ENCODE assay signal across 3 worm cellular contexts in genomic region chrX:13850359-13850758, ce11.
TF ChIP-seq lines count a peak whose summit lies in the region.

No protein-coding gene starts in this region.

TF ChIP-seq in whole organism, L3 larva, 47 proteins besides CTCF, POLR2A, EP300 and RAD21:
- peak; percentile 51 for TF ChIP-seq elt-2 (tag; optimal IDR thresholded peaks at IDR 0.05; lab: Kevin White, UChicago)
- TF ChIP-seq hmg-11 (tag; optimal IDR thresholded peaks at IDR 0.05; lab: Kevin White, UChicago) = no peak

TF ChIP-seq in whole organism, L4 larva, 104 proteins besides CTCF, POLR2A, EP300 and RAD21:
- TF ChIP-seq nhr-10 (tag; optimal IDR thresholded peaks at IDR 0.05; lab: Kevin White, UChicago) (no peak), zip-11 (GFP tag; IDR thresholded peaks at IDR 0.05; lab: Robert Waterston, UW) (no peak), php-3 (GFP tag; IDR thresholded peaks at IDR 0.05; lab: Robert Waterston, UW) (peak; percentile 91), egl-27 (tag; optimal IDR thresholded peaks at IDR 0.05; lab: Kevin White, UChicago) (no peak), F10B5.3 (tag; optimal IDR thresholded peaks at IDR 0.05; lab: Kevin White, UChicago) (no peak), mdt-29 (GFP tag; IDR thresholded peaks at IDR 0.05; lab: Robert Waterston, UW) (no peak), ceh-20 (GFP tag; IDR thresholded peaks at IDR 0.05; lab: Robert Waterston, UW) (peak; percentile 91), nhr-77 (tag; optimal IDR thresholded peaks at IDR 0.05; lab: Kevin White, UChicago) (no peak), daf-19 (GFP tag; conservative IDR thresholded peaks at IDR 0.05; lab: Robert Waterston, UW) (no peak), hlh-30 (tag; optimal IDR thresholded peaks at IDR 0.05; lab: Kevin White, UChicago; ENCODE audit: insufficient read depth) (no peak), nhr-48 (tag; optimal IDR thresholded peaks at IDR 0.05; lab: Kevin White, UChicago) (no peak), ztf-11 (tag; optimal IDR thresholded peaks at IDR 0.05; lab: Kevin White, UChicago) (no peak), saeg-2 (GFP tag; IDR thresholded peaks at IDR 0.05; lab: Robert Waterston, UW) (no peak), mep-1 (tag; optimal IDR thresholded peaks at IDR 0.05; lab: Kevin White, UChicago) (no peak), tra-1 (GFP tag; IDR thresholded peaks at IDR 0.05; lab: Robert Waterston, UW) (peak; percentile 95), nhr-41 (GFP tag; IDR thresholded peaks at IDR 0.05; lab: Robert Waterston, UW) (no peak), nhr-28 (tag; optimal IDR thresholded peaks at IDR 0.05; lab: Kevin White, UChicago) (peak; percentile 44), mxl-2 (GFP tag; conservative IDR thresholded peaks at IDR 0.05; lab: Robert Waterston, UW) (no peak), snpc-4 (tag; optimal IDR thresholded peaks at IDR 0.05; lab: Kevin White, UChicago) (no peak), dve-1 (tag; optimal IDR thresholded peaks at IDR 0.05; lab: Kevin White, UChicago; ENCODE audit: insufficient read depth) (peak; percentile 16), ceh-44 (GFP tag; IDR thresholded peaks at IDR 0.05; lab: Robert Waterston, UW) (no peak), madf-9 (GFP tag; conservative IDR thresholded peaks at IDR 0.05; lab: Robert Waterston, UW) (no peak), nhr-11 (tag; optimal IDR thresholded peaks at IDR 0.05; lab: Kevin White, UChicago) (no peak), cey-2 (tag; optimal IDR thresholded peaks at IDR 0.05; lab: Kevin White, UChicago; ENCODE audit: borderline replicate concordance, insufficient read depth) (no peak), Y105C5A.15 (GFP tag; IDR thresholded peaks at IDR 0.05; lab: Robert Waterston, UW) (no peak), Y48G9A.11 (GFP tag; IDR thresholded peaks at IDR 0.05; lab: Robert Waterston, UW) (no peak), nhr-42 (GFP tag; IDR thresholded peaks at IDR 0.05; lab: Robert Waterston, UW) (no peak), pqm-1 (tag; optimal IDR thresholded peaks at IDR 0.05; lab: Kevin White, UChicago) (peak; percentile 41), zfp-3 (GFP tag; conservative IDR thresholded peaks at IDR 0.05; lab: Robert Waterston, UW) (no peak), spr-3 (GFP tag; optimal IDR thresholded peaks at IDR 0.05; lab: Kevin White, UChicago) (no peak), dmd-6 (GFP tag; IDR thresholded peaks at IDR 0.05; lab: Robert Waterston, UW) (peak; percentile 72)

TF ChIP-seq in whole organism, young adult, 124 proteins besides CTCF, POLR2A, EP300 and RAD21:
- TF ChIP-seq nfyb-1 (GFP tag; IDR thresholded peaks at IDR 0.05; lab: Robert Waterston, UW) = no peak
- no peak for TF ChIP-seq egl-18 (GFP tag; IDR thresholded peaks at IDR 0.05; lab: Robert Waterston, UW)
- TF ChIP-seq nhr-80 (tag; optimal IDR thresholded peaks at IDR 0.05; lab: Kevin White, UChicago) = peak; percentile 65
- TF ChIP-seq nhr-120 (GFP tag; IDR thresholded peaks at IDR 0.05; lab: Robert Waterston, UW) = no peak
- TF ChIP-seq lag-1 (GFP tag; IDR thresholded peaks at IDR 0.05; lab: Robert Waterston, UW) = no peak
